Fruit fly (Drosophila melanogaster) S2 (cell line): ENCODE results near the gene CG14075.

Source experiments
- CG8478 ChIP-seq: fragments of >200 bp; optimal IDR thresholded peaks from 2 replicates; lab custom pipeline; 2018
- CTCF ChIP-seq, 2 experiments: fragments of >200 bp; optimal IDR thresholded peaks; 2 replicates each; lab custom pipeline; 2018

- TF ChIP-seq CTCF (optimal IDR thresholded peaks at IDR 0.05; lab: Kevin White, UChicago): no peak
- TF ChIP-seq CG8478: no peak
These were observed 12.2 kb downstream of the CG14075 start for dm6 chr3L:18996774-18997589.
